Worm (Caenorhabditis elegans): Measurements from ENCODE around the gene srbc-14.

DNA sequence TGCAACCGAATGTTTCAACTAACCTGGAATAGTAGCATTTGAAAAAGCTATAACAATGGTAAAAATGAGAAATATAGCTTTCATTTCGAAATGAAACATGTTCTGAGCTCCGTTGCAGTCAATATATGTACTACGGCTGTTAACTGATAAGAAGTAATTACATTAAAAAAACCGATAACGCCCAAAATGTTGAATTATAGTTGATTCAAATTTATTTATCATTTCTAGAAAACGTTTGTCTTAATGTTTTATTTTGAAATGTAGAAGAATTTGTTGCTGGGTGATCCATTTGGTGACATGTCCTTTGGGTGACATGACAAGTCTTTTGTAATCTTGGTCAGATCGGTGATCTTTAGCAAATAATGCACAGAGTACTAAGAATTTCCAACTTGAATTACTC lies 17.9 kb upstream of the srbc-14 start, which contains the start of gene T05E12.6:
- TF ChIP-seq dmd-8 (GFP tag; IDR thresholded peaks at IDR 0.05): no peak
- TF ChIP-seq unc-62 (GFP tag; optimal IDR thresholded peaks at IDR 0.05 in 1 of 2): no peak
- no peak for TF ChIP-seq unc-62 (tag; optimal IDR thresholded peaks at IDR 0.05)
- no peak for TF ChIP-seq mep-1 (tag; optimal IDR thresholded peaks at IDR 0.05)
- no peak for TF ChIP-seq nhr-6 (tag; optimal IDR thresholded peaks at IDR 0.05)
- TF ChIP-seq ZK546.5 (tag; optimal IDR thresholded peaks at IDR 0.05): no peak
- TF ChIP-seq ces-1 (GFP tag; optimal IDR thresholded peaks at IDR 0.05): no peak
- TF ChIP-seq nhr-77 (tag; optimal IDR thresholded peaks at IDR 0.05): no peak
- no peak for TF ChIP-seq lin-13 (GFP tag; optimal IDR thresholded peaks at IDR 0.05)
- no peak for TF ChIP-seq ctbp-1 (GFP tag; IDR thresholded peaks at IDR 0.05)
- no peak for TF ChIP-seq nhr-11 (tag; optimal IDR thresholded peaks at IDR 0.05)
- no peak for TF ChIP-seq egl-43 (GFP tag; IDR thresholded peaks at IDR 0.05)
- TF ChIP-seq egl-27 (tag; optimal IDR thresholded peaks at IDR 0.05): no peak
- TF ChIP-seq snpc-4 (tag; optimal IDR thresholded peaks at IDR 0.05): no peak
